Worm (Caenorhabditis elegans) whole organism, young adult: ENCODE results near the gene ins-13.

Experiments used
- attf-5 ChIP-seq: fragments of 200-800 bp; sonication (Bioruptor generic); optimal IDR thresholded peaks from 2 replicates; lab custom pipeline; 2018; ENCODE audit warnings: mild to moderate bottlenecking, missing genetic modification characterization, missing compliant biosample characterization
- ets-4 ChIP-seq: fragments of 200-800 bp; sonication (Bioruptor generic); optimal IDR thresholded peaks from 2 replicates; lab custom pipeline; 2018; ENCODE audit warnings: mild to moderate bottlenecking, missing genetic modification characterization, missing compliant biosample characterization
- gei-17 ChIP-seq: fragments of 200-800 bp; sonication (Bioruptor generic); optimal IDR thresholded peaks from 2 replicates; lab custom pipeline; 2018; ENCODE audit warnings: mild to moderate bottlenecking, missing genetic modification characterization, missing compliant biosample characterization
- nhr-120 ChIP-seq: fragments of 200-800 bp; sonication (Bioruptor generic); IDR thresholded peaks from 2 replicates; pipeline ENCODE4 v1.3.6; 2022; ENCODE audit warnings: missing genetic modification characterization, missing compliant biosample characterization

DNA sequence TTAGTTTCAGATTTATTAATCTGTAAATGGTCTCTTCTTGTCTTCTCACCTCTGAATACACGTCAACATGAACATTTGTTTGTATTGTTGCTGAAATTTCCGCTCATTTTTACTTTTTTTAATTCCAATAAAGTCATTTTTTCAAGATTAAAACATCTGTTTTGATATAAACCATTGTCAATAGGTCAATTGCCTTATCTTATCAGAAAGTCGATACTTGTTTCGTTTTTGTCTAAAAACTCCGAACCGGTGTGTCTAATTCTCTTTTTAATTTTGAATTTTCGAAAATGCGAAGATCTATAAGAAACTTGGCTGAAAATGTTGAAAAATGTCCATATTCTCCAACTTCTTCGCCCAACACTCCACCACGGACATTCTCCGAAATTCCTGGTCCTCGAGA, 40.9 kb downstream of the ins-13 start, which contains the start of gene cyp-44A1:
- no peak for TF ChIP-seq gei-17 (GFP tag; lab: Kevin White, UChicago)
- TF ChIP-seq attf-5 (GFP tag; lab: Kevin White, UChicago), result no peak
- no peak for TF ChIP-seq ets-4 (GFP tag; lab: Kevin White, UChicago)
- TF ChIP-seq nhr-120 (GFP tag; lab: Robert Waterston, UW), result no peak
